Fruit fly (Drosophila melanogaster): ENCODE measurements around the gene Hibch.
A peak's percentile ranks its signal among the peaks of the same experiment; 100 is the strongest.

Hibch gene

dm6 chr3R:15342926-15343685, 13.9 kb upstream of the Hibch start, which contains the start of gene Nagk (continued):
- peak; percentile 70 for TF ChIP-seq CG31441 (GFP tag; IDR thresholded peaks at IDR 0.05)
- 0 out of 2 replicates have a peak, but pooled peaks have one; percentile 22 for TF ChIP-seq rib (GFP tag; IDR thresholded peaks at IDR 0.05)
- TF ChIP-seq CG10267 (tag; optimal IDR thresholded peaks at IDR 0.05) = peak; percentile 79
- TF ChIP-seq gt (GFP tag; IDR thresholded peaks at IDR 0.05) = no peak
- TF ChIP-seq stc (GFP tag; IDR thresholded peaks at IDR 0.05) = 0 out of 2 replicates have a peak, but pooled peaks have one; percentile 6
- TF ChIP-seq p53 (GFP tag; optimal IDR thresholded peaks at IDR 0.05) = no peak
- TF ChIP-seq Meics (GFP tag; optimal IDR thresholded peaks at IDR 0.05) = peak; percentile 81
- peak in 1 of 2 experiments; percentile 48 for TF ChIP-seq Hr78 (GFP tag; optimal IDR thresholded peaks at IDR 0.05)
- peak; percentile 42 for TF ChIP-seq scrt (GFP tag; optimal IDR thresholded peaks at IDR 0.05)
- no peak for TF ChIP-seq CG12744 (GFP tag; optimal IDR thresholded peaks at IDR 0.05)
- no peak for TF ChIP-seq tgo (GFP tag; IDR thresholded peaks at IDR 0.05)
- TF ChIP-seq klu (GFP tag; IDR thresholded peaks at IDR 0.05) = no peak
- peak in 1 of 2 experiments; percentile 2 for TF ChIP-seq tll (GFP tag; optimal IDR thresholded peaks at IDR 0.05)
- peak; percentile 19 for TF ChIP-seq CG8089 (GFP tag; optimal IDR thresholded peaks at IDR 0.05)
- TF ChIP-seq Jarid2 (GFP tag; optimal IDR thresholded peaks at IDR 0.05) = peak; percentile 59
- peak; percentile 4 for TF ChIP-seq CG30020 (tag; optimal IDR thresholded peaks at IDR 0.05)
- TF ChIP-seq CG6765 (GFP tag; optimal IDR thresholded peaks at IDR 0.05) = peak; percentile 59
- TF ChIP-seq CG11456 (GFP tag; IDR thresholded peaks at IDR 0.05) = peak; percentile 61; the same call in 2 of the 3 replicates
- TF ChIP-seq CG12104 (GFP tag; optimal IDR thresholded peaks at IDR 0.05) = peak; percentile 77
- TF ChIP-seq Dbx (GFP tag; IDR thresholded peaks at IDR 0.05) = peak; percentile 49; the same call in 1 of the 3 replicates
- TF ChIP-seq Ets65A (GFP tag) = peak; percentile 91
- TF ChIP-seq CTCF (GFP tag; optimal IDR thresholded peaks at IDR 0.05) = no peak
- peak; percentile 84 for TF ChIP-seq Dp (GFP tag; optimal IDR thresholded peaks at IDR 0.05)
- peak; percentile 69 for TF ChIP-seq CG2120 (GFP tag; optimal IDR thresholded peaks at IDR 0.05)
- TF ChIP-seq Hmx (GFP tag; optimal IDR thresholded peaks at IDR 0.05) = no peak
- no peak for TF ChIP-seq usp (GFP tag; optimal IDR thresholded peaks at IDR 0.05)
- no peak for TF ChIP-seq CG6272 (GFP tag; IDR thresholded peaks at IDR 0.05)
- TF ChIP-seq MESR4 (GFP tag; optimal IDR thresholded peaks at IDR 0.05) = peak; percentile 56
- TF ChIP-seq D19A (tag; optimal IDR thresholded peaks at IDR 0.05) = peak; percentile 24
- TF ChIP-seq zfh1 (GFP tag; IDR thresholded peaks at IDR 0.05) = peak; percentile 30; the same call in 2 of the 3 replicates
- TF ChIP-seq Mrtf (GFP tag; IDR thresholded peaks at IDR 0.05) = peak; percentile 5; the same call in 1 of the 3 replicates
- peak; percentile 20 for TF ChIP-seq Antp (GFP tag; optimal IDR thresholded peaks at IDR 0.05)
- peak; percentile 31 for TF ChIP-seq Usf (GFP tag; optimal IDR thresholded peaks at IDR 0.05)
- TF ChIP-seq CG2875 (GFP tag; optimal IDR thresholded peaks at IDR 0.05) = peak; percentile 27
- TF ChIP-seq CG3847 (GFP tag; IDR thresholded peaks at IDR 0.05) = peak; percentile 22
- TF ChIP-seq CG15073 (GFP tag; optimal IDR thresholded peaks at IDR 0.05) = no peak
- peak; percentile 50 for TF ChIP-seq CG10147 (GFP tag; optimal IDR thresholded peaks at IDR 0.05)
- peak; percentile 59 for TF ChIP-seq CG10979 (tag; optimal IDR thresholded peaks at IDR 0.05)
- peak; percentile 29; the same call in 1 of the 2 replicates for TF ChIP-seq CG10366 (GFP tag; IDR thresholded peaks at IDR 0.05)
- TF ChIP-seq repo (GFP tag; optimal IDR thresholded peaks at IDR 0.05) = no peak
- peak; percentile 50 for TF ChIP-seq Bteb2 (GFP tag; optimal IDR thresholded peaks at IDR 0.05)
- TF ChIP-seq CG7963 (GFP tag; IDR thresholded peaks at IDR 0.05; ENCODE audit: partially characterized antibody) = no peak
- TF ChIP-seq CG3065 (GFP tag; optimal IDR thresholded peaks at IDR 0.05) = no peak
- peak; percentile 69 for TF ChIP-seq Atf-2 (GFP tag; optimal IDR thresholded peaks at IDR 0.05)
- peak; percentile 68 for TF ChIP-seq odd (GFP tag; optimal IDR thresholded peaks at IDR 0.05)
- peak; percentile 59 for TF ChIP-seq CG4328 (GFP tag; optimal IDR thresholded peaks at IDR 0.05)
- peak; percentile 89 for TF ChIP-seq Med (GFP tag)
- peak; percentile 59 for TF ChIP-seq CG2712 (tag; optimal IDR thresholded peaks at IDR 0.05)
- peak; percentile 13; the same call in 1 of the 2 replicates for TF ChIP-seq vvl (GFP tag; IDR thresholded peaks at IDR 0.05)
- TF ChIP-seq pum (GFP tag; optimal IDR thresholded peaks at IDR 0.05) = peak; percentile 42
